Fruit fly (Drosophila melanogaster): ENCODE results near the gene xit.
A peak's percentile ranks its signal among the peaks of the same experiment; 100 is the strongest.

Gene xit

dm6 chrX:6843841-6844440, 23.1 kb downstream of the xit start, which contains the start of the genes CG14435 and Tmf (continued):
- TF ChIP-seq CG3407 (GFP tag; optimal IDR thresholded peaks at IDR 0.05) (peak; percentile 54), h (optimal IDR thresholded peaks at IDR 0.05) (no peak), dan (GFP tag; IDR thresholded peaks at IDR 0.05) (peak; percentile 76), CG7357 (GFP tag; IDR thresholded peaks at IDR 0.05) (peak; percentile 75), CG13287 (GFP tag; IDR thresholded peaks at IDR 0.05; ENCODE audit: partially characterized antibody) (peak; percentile 55), CG9876 (GFP tag; optimal IDR thresholded peaks at IDR 0.05) (no peak), GATAe (GFP tag; conservative IDR thresholded peaks at IDR 0.05) (peak; percentile 38; the same call in 1 of the 2 replicates), CG7745 (tag; optimal IDR thresholded peaks at IDR 0.05) (no peak), MESR4 (GFP tag; optimal IDR thresholded peaks at IDR 0.05) (no peak), CG1832 (GFP tag; optimal IDR thresholded peaks at IDR 0.05) (no peak), CG11247 (GFP tag; IDR thresholded peaks at IDR 0.05) (peak; percentile 85), CG17328 (GFP tag; IDR thresholded peaks at IDR 0.05) (peak; percentile 81), TFAM (GFP tag; optimal IDR thresholded peaks at IDR 0.05) (no peak), mld (GFP tag; IDR thresholded peaks at IDR 0.05; ENCODE audit: partially characterized antibody) (0 out of 3 replicates have a peak, but pooled peaks have one; percentile 5), CkIIα-i1 (GFP tag; IDR thresholded peaks at IDR 0.05) (no peak), abd-A (tag; optimal IDR thresholded peaks at IDR 0.05) (no peak), Atf6 (GFP tag; IDR thresholded peaks at IDR 0.05) (peak; percentile 80), CG2129 (GFP tag; IDR thresholded peaks at IDR 0.05; ENCODE audit: partially characterized antibody) (no peak), CG11723 (GFP tag; optimal IDR thresholded peaks at IDR 0.05) (peak; percentile 63), Atf3 (GFP tag; optimal IDR thresholded peaks at IDR 0.05) (peak; percentile 15), Sox102F (GFP tag; optimal IDR thresholded peaks at IDR 0.05) (peak; percentile 9), CG3163 (GFP tag; optimal IDR thresholded peaks at IDR 0.05) (no peak), CG31441 (GFP tag; IDR thresholded peaks at IDR 0.05) (peak; percentile 85), zen (tag; optimal IDR thresholded peaks at IDR 0.05) (peak; percentile 79), sim (GFP tag; IDR thresholded peaks at IDR 0.05) (no peak; the same call in 1 of the 2 replicates), Lim3 (GFP tag; IDR thresholded peaks at IDR 0.05) (peak; percentile 69; the same call in 1 of the 2 replicates), ftz-f1 (GFP tag; optimal IDR thresholded peaks at IDR 0.05) (no peak), Myb (GFP tag; optimal IDR thresholded peaks at IDR 0.05) (peak; percentile 4), CG33213 (GFP tag; optimal IDR thresholded peaks at IDR 0.05) (no peak), jigr1 (GFP tag; IDR thresholded peaks at IDR 0.05) (peak; percentile 66; the same call in 1 of the 3 replicates), CG32767 (GFP tag; IDR thresholded peaks at IDR 0.05) (peak; percentile 80), sens (GFP tag) (peak; percentile 93), CG16863 (GFP tag; optimal IDR thresholded peaks at IDR 0.05) (peak; percentile 52), Dek (tag; optimal IDR thresholded peaks at IDR 0.05) (peak; percentile 79), CG9797 (GFP tag; optimal IDR thresholded peaks at IDR 0.05) (peak; percentile 39), Sry-δ (GFP tag; optimal IDR thresholded peaks at IDR 0.05) (peak; percentile 36), CG7556 (GFP tag; optimal IDR thresholded peaks at IDR 0.05) (peak; percentile 79), ERR (GFP tag; optimal IDR thresholded peaks at IDR 0.05) (no peak), Awh (GFP tag; IDR thresholded peaks at IDR 0.05) (peak; percentile 60; the same call in 1 of the 2 replicates), tap (tag; optimal IDR thresholded peaks at IDR 0.05) (no peak), Bdp1 (GFP tag; optimal IDR thresholded peaks at IDR 0.05) (peak; percentile 50), Lhr (GFP tag; optimal IDR thresholded peaks at IDR 0.05) (peak; percentile 35), Ada2b (GFP tag; IDR thresholded peaks at IDR 0.05) (peak; percentile 84), CG15269 (tag; optimal IDR thresholded peaks at IDR 0.05) (peak; percentile 86), CG1647 (GFP tag; optimal IDR thresholded peaks at IDR 0.05) (peak; percentile 35), CG14667 (GFP tag; IDR thresholded peaks at IDR 0.05) (peak; percentile 86), gce (GFP tag; IDR thresholded peaks at IDR 0.05) (peak; percentile 59; the same call in 1 of the 3 replicates), bcd (GFP tag; optimal IDR thresholded peaks at IDR 0.05) (peak; percentile 89), Doc3 (GFP tag; IDR thresholded peaks at IDR 0.05; ENCODE audit: partially characterized antibody) (no peak), CG12219 (GFP tag; optimal IDR thresholded peaks at IDR 0.05) (peak; percentile 49), H15 (GFP tag; IDR thresholded peaks at IDR 0.05) (peak; percentile 82)
